Worm (Caenorhabditis elegans) whole organism, L4 larva: ENCODE results near the gene srx-47.

Experiments
- D1046.2 ChIP-seq: fragments of 200-800 bp; sonication (Bioruptor generic); IDR thresholded peaks from 2 replicates; pipeline ENCODE4 v1.3.6; 2022; ENCODE audit warnings: missing genetic modification characterization, missing compliant biosample characterization
- F26F4.8 ChIP-seq: fragments of 200-800 bp; sonication (Bioruptor generic); conservative IDR thresholded peaks from 2 replicates; pipeline ENCODE4 v1.3.6; 2022; ENCODE audit warnings: missing genetic modification characterization, missing compliant biosample characterization
- F37D6.2 ChIP-seq: sonication (generic microtip); optimal IDR thresholded peaks from 2 replicates; lab custom pipeline; 2016; ENCODE audit warnings: mild to moderate bottlenecking, missing genetic modification characterization, missing compliant biosample characterization
- T20F7.1 ChIP-seq: fragments of 200-800 bp; sonication (Bioruptor generic); optimal IDR thresholded peaks from 2 replicates; lab custom pipeline; 2018; ENCODE audit warnings: mild to moderate bottlenecking, missing genetic modification characterization, missing compliant biosample characterization
- T26A8.4 ChIP-seq: fragments of 200-800 bp; sonication (Bioruptor generic); IDR thresholded peaks from 2 replicates; pipeline ENCODE4 v1.3.6; 2022; ENCODE audit warnings: missing genetic modification characterization, missing compliant biosample characterization
- aha-1 ChIP-seq: fragments of 150-350 bp; peaks from one replicate; lab custom pipeline; 2014; ENCODE audit warnings: missing biosample characterization, missing genetic modification characterization
- ama-1 ChIP-seq: fragments of 150-350 bp; optimal IDR thresholded peaks from 2 replicates; lab custom pipeline; 2014; ENCODE audit warnings: inconsistent platforms, mixed read lengths
- arid-1 ChIP-seq: fragments of 200-800 bp; sonication (Bioruptor generic); conservative IDR thresholded peaks from 2 replicates; pipeline ENCODE4 v1.3.6; 2022; ENCODE audit warnings: missing genetic modification reagents, missing genetic modification characterization, missing compliant biosample characterization
- attf-4 ChIP-seq: sonication (generic microtip); optimal IDR thresholded peaks from 3 replicates; lab custom pipeline; 2017; ENCODE audit warnings: missing biosample characterization, missing genetic modification characterization
- ceh-82 ChIP-seq: sonication (generic microtip); optimal IDR thresholded peaks from 2 replicates; lab custom pipeline; 2017; ENCODE audit warnings: missing biosample characterization, missing genetic modification characterization
- daf-16 ChIP-seq, 3 experiments: sonication (generic microtip); optimal IDR thresholded peaks; 2 replicates each; lab custom pipeline; 2016 to 2017; ENCODE audit warnings: missing genetic modification characterization in 3 of 3, missing genetic modification reagents in 3 of 3, mild to moderate bottlenecking in 2 of 3, missing compliant biosample characterization in 2 of 3, missing biosample characterization in 1 of 3, moderate library complexity in 1 of 3
- dmd-8 ChIP-seq: fragments of 200-800 bp; sonication (Bioruptor generic); IDR thresholded peaks from 2 replicates; pipeline ENCODE4 v1.3.6; 2022; ENCODE audit warnings: missing genetic modification characterization, missing compliant biosample characterization
- dmd-9 ChIP-seq: fragments of 200-800 bp; sonication (Bioruptor generic); IDR thresholded peaks from 2 replicates; pipeline ENCODE4 v1.3.6; 2022; ENCODE audit warnings: missing genetic modification reagents, missing genetic modification characterization, missing compliant biosample characterization
- dpl-1 ChIP-seq: fragments of 150-350 bp; optimal IDR thresholded peaks from 2 replicates; lab custom pipeline; 2014; ENCODE audit warnings: missing biosample characterization, missing genetic modification reagents, missing genetic modification characterization
- duxl-1 ChIP-seq: sonication (generic microtip); optimal IDR thresholded peaks from 2 replicates; lab custom pipeline; 2016; ENCODE audit warnings: mild to moderate bottlenecking, missing genetic modification characterization, moderate library complexity, missing compliant biosample characterization; ENCODE audit not compliant: poor library complexity
- egl-43 ChIP-seq: fragments of 200-800 bp; sonication (Bioruptor generic); IDR thresholded peaks from 2 replicates; pipeline ENCODE4 v1.3.6; 2022; ENCODE audit warnings: missing genetic modification reagents, missing genetic modification characterization, missing compliant biosample characterization
- fos-1 ChIP-seq: fragments of 150-350 bp; optimal IDR thresholded peaks from 2 replicates; lab custom pipeline; 2014; ENCODE audit warnings: missing biosample characterization, missing genetic modification characterization
- hif-1 ChIP-seq, 2 experiments: sonication (generic microtip); optimal IDR thresholded peaks; 2 replicates each; lab custom pipeline; 2016 to 2017; ENCODE audit warnings: missing compliant biosample characterization in 2 of 2, missing genetic modification characterization in 2 of 2, missing genetic modification reagents in 2 of 2, missing genotype in 2 of 2, mild to moderate bottlenecking in 1 of 2
- hlh-11 ChIP-seq: fragments of 200-800 bp; sonication (Bioruptor generic); optimal IDR thresholded peaks from 2 replicates; lab custom pipeline; 2018; ENCODE audit warnings: mild to moderate bottlenecking, missing genetic modification characterization, missing compliant biosample characterization
- hlh-30 ChIP-seq: sonication (generic microtip); optimal IDR thresholded peaks from 2 replicates; lab custom pipeline; 2017; ENCODE audit warnings: antibody characterized with exemption, mild to moderate bottlenecking, missing genetic modification characterization, missing compliant biosample characterization; ENCODE audit not compliant: insufficient read depth
- jun-1 ChIP-seq: fragments of 150-350 bp; optimal IDR thresholded peaks from 2 replicates; lab custom pipeline; 2014; ENCODE audit warnings: missing biosample characterization, missing genetic modification reagents, missing genetic modification characterization
- lin-29 ChIP-seq: fragments of 200-800 bp; sonication (Bioruptor generic); IDR thresholded peaks from 2 replicates; pipeline ENCODE4 v1.3.6; 2022; ENCODE audit warnings: missing genetic modification reagents, missing genetic modification characterization, missing compliant biosample characterization
- lin-38 ChIP-seq: fragments of 200-800 bp; sonication (Bioruptor generic); IDR thresholded peaks from 2 replicates; pipeline ENCODE4 v1.3.6; 2022; ENCODE audit warnings: missing genetic modification reagents, missing genetic modification characterization, missing compliant biosample characterization
- lsy-2 ChIP-seq, 2 experiments: fragments of 150-350 bp in 1 of 2; sonication (generic microtip) in 1 of 2; optimal IDR thresholded peaks; 2 replicates each; lab custom pipeline; 2014 to 2017; ENCODE audit warnings: missing biosample characterization in 2 of 2, missing genetic modification characterization in 2 of 2
- mdt-29 ChIP-seq: fragments of 200-800 bp; sonication (Bioruptor generic); IDR thresholded peaks from 2 replicates; pipeline ENCODE4 v1.3.6; 2022; ENCODE audit warnings: missing genetic modification reagents, missing genetic modification characterization, missing compliant biosample characterization
- mep-1 ChIP-seq: fragments of 150-350 bp; sonication (generic microtip); optimal IDR thresholded peaks from 3 replicates; lab custom pipeline; 2014; ENCODE audit warnings: missing biosample characterization, missing genetic modification characterization
- mes-2 ChIP-seq: sonication (generic microtip); optimal IDR thresholded peaks from 2 replicates; lab custom pipeline; 2016; ENCODE audit warnings: missing genotype, mild to moderate bottlenecking, missing genetic modification characterization, missing compliant biosample characterization; ENCODE audit not compliant: poor library complexity, severe bottlenecking
- nhr-102 ChIP-seq: sonication (generic microtip); optimal IDR thresholded peaks from 2 replicates; lab custom pipeline; 2016; ENCODE audit warnings: mild to moderate bottlenecking, missing genetic modification characterization, moderate library complexity, missing compliant biosample characterization
- nhr-25 ChIP-seq: sonication (generic microtip); optimal IDR thresholded peaks from 2 replicates; lab custom pipeline; 2017; ENCODE audit warnings: missing genetic modification characterization, mild to moderate bottlenecking, missing compliant biosample characterization, antibody characterized with exemption, moderate library complexity, borderline replicate concordance; ENCODE audit not compliant: insufficient read depth
- nhr-42 ChIP-seq: fragments of 200-800 bp; sonication (Bioruptor generic); IDR thresholded peaks from 2 replicates; pipeline ENCODE4 v1.3.6; 2022; ENCODE audit warnings: missing genetic modification characterization, missing compliant biosample characterization
- nhr-77 ChIP-seq: fragments of 150-350 bp; optimal IDR thresholded peaks from 2 replicates; lab custom pipeline; 2014; ENCODE audit warnings: missing biosample characterization, missing genetic modification characterization
- pqm-1 ChIP-seq: sonication (generic microtip); optimal IDR thresholded peaks from 2 replicates; lab custom pipeline; 2017; ENCODE audit warnings: missing biosample characterization, missing genetic modification characterization
- sdz-12 ChIP-seq: fragments of 200-800 bp; sonication (Bioruptor generic); optimal IDR thresholded peaks from 2 replicates; lab custom pipeline; 2018; ENCODE audit warnings: mild to moderate bottlenecking, missing genetic modification characterization, missing compliant biosample characterization
- set-16 ChIP-seq: fragments of 200-800 bp; sonication (Bioruptor generic); IDR thresholded peaks from 2 replicates; pipeline ENCODE4 v1.3.6; 2022; ENCODE audit warnings: missing genetic modification reagents, missing genetic modification characterization, missing compliant biosample characterization
- tag-97 ChIP-seq: fragments of 200-800 bp; sonication (Bioruptor generic); IDR thresholded peaks from 2 replicates; pipeline ENCODE4 v1.3.6; 2022; ENCODE audit warnings: missing genetic modification characterization, missing compliant biosample characterization
- zfp-3 ChIP-seq: fragments of 200-800 bp; sonication (Bioruptor generic); conservative IDR thresholded peaks from 2 replicates; pipeline ENCODE4 v1.3.6; 2022; ENCODE audit warnings: missing genetic modification reagents, missing genetic modification characterization, missing compliant biosample characterization

Gene srx-47

ce11 chrV:9334216-9334615 lies 15.6 kb upstream of the srx-47 start, which contains the start of gene ucp-4 (continued):
- no peak for TF ChIP-seq fos-1 (tag; lab: Kevin White, UChicago)
- no peak for TF ChIP-seq dpl-1
- TF ChIP-seq mdt-29, result no peak
- TF ChIP-seq T20F7.1 (GFP tag; lab: Kevin White, UChicago), result peak; percentile 85

ce11 chrV:9336462-9336861 lies 13.3 kb upstream of the srx-47 start, which contains the start of gene coq-6:
Gene coq-6, plus strand, starts transcription at chrV:9336762.
- TF ChIP-seq jun-1 (no peak), aha-1 (tag; lab: Kevin White, UChicago) (peak; percentile 69)

- TF ChIP-seq F37D6.2 (tag; lab: Kevin White, UChicago) (no peak), duxl-1 (tag; lab: Kevin White, UChicago) (peak; percentile 71), daf-16 (GFP tag; optimal IDR thresholded peaks at IDR 0.05; lab: Kevin White, UChicago) (no peak), daf-16 (tag; optimal IDR thresholded peaks at IDR 0.05; lab: Kevin White, UChicago) (peak; percentile 29), T26A8.4 (GFP tag; lab: Robert Waterston, UW) (peak; percentile 86), dmd-9 (GFP tag; lab: Robert Waterston, UW) (0 out of 2 replicates have a peak, but pooled peaks have one; percentile 14), arid-1 (GFP tag; lab: Robert Waterston, UW) (no peak), nhr-25 (tag; lab: Kevin White, UChicago) (peak; percentile 24), T20F7.1 (GFP tag; lab: Kevin White, UChicago) (peak; percentile 23), tag-97 (GFP tag; lab: Robert Waterston, UW) (no peak), lin-29 (0 out of 2 replicates have a peak, but pooled peaks have one; percentile 22), hif-1 (tag; optimal IDR thresholded peaks at IDR 0.05; lab: Kevin White, UChicago) (peak in 1 of 2 experiments; percentile 32), zfp-3 (GFP tag; lab: Robert Waterston, UW) (no peak; the same call in 1 of the 2 replicates), set-16 (GFP tag; lab: Robert Waterston, UW) (no peak), ceh-82 (tag; lab: Kevin White, UChicago) (no peak), nhr-102 (tag; lab: Kevin White, UChicago) (peak; percentile 59), F26F4.8 (GFP tag; lab: Robert Waterston, UW) (0 out of 2 replicates have a peak, but pooled peaks have one; percentile 31), mdt-29 (no peak), pqm-1 (tag; lab: Kevin White, UChicago) (no peak), egl-43 (GFP tag; lab: Robert Waterston, UW) (peak; percentile 71), nhr-77 (no peak), hlh-11 (tag; lab: Kevin White, UChicago) (peak; percentile 6), hlh-30 (tag; lab: Kevin White, UChicago) (no peak), mep-1 (tag; lab: Kevin White, UChicago) (peak; percentile 52), sdz-12 (GFP tag; lab: Kevin White, UChicago) (peak; percentile 31), attf-4 (tag; lab: Kevin White, UChicago) (no peak), mes-2 (peak; percentile 64), D1046.2 (GFP tag; lab: Robert Waterston, UW) (peak; percentile 48; the same call in 1 of the 2 replicates), nhr-42 (GFP tag; lab: Robert Waterston, UW) (peak; percentile 73; the same call in 1 of the 2 replicates), dmd-8 (GFP tag; lab: Robert Waterston, UW) (0 out of 2 replicates have a peak, but pooled peaks have one; percentile 36), aha-1 (tag; lab: Kevin White, UChicago) (peak; percentile 96), lsy-2 (tag; optimal IDR thresholded peaks at IDR 0.05; lab: Kevin White, UChicago) (peak in 1 of 2 experiments; percentile 41), ama-1 (lab: Kevin White, UChicago) (peak; percentile 96), lin-38 (GFP tag; lab: Robert Waterston, UW) (peak; percentile 41; the same call in 1 of the 2 replicates)
Observed at ce11 chrV:9338452-9338851, 11.3 kb upstream of the srx-47 start.
